Fruit fly (Drosophila melanogaster) whole organism, larva: ENCODE results near the gene nrv2.

Experiments
- noc ChIP-seq: fragments of 200-800 bp; sonication (Bioruptor generic); optimal IDR thresholded peaks from 3 replicates; lab custom pipeline; 2019; ENCODE audit warnings: missing biosample characterization, mild to moderate bottlenecking, missing genetic modification characterization, moderate library complexity

The nrv2 gene

DNA sequence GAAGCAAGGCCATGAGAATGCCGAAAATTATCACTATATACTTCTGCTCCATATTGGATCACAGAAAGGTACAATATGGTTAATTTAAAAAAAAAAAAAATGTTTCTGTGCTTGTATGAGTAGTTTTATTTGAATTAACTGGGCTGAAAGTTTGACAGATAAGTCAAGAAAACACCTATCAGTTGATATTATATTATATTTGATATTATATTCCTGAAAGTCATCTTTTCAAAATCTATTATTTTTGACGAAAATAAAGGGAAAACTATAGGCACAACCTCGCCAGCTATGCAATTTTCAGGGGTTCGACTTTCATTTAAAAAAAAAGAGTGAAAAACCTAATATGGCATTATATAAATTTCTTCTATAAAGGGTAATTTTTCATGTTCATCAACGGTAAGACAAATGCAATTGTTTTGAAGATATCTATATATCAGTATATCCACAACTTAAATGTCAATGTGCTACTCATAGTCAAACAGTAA, at the start of gene nrv2, which contains the start of gene CG43610:
nrv2 (minus strand) TSS at position 101 of the 485 bp plus-strand sequence.
CG43610 (plus strand) TSS at position 435 of the 485 bp plus-strand sequence.
- TF ChIP-seq noc (tag; lab: Kevin White, UChicago) = no peak

DNA sequence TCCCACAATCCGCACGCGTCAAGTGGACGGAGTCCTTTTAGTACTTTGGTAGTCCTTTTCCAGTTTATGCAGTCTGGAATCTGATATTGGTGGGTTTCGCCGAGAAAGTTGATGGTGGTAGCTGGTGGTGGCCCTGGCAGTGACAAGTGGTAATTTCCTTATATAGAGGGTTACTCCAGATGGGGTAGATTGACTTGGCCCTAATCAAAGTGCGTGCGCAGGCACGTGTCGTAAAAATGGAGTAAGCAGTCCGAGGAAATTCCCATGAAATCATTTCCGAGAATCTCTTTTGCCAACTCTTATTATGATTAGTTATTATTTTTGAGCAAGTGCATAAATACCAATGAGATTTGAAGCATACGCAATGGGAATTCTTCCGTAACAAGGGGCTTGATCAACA, 44.8 kb upstream of the nrv2 start:
- no peak for TF ChIP-seq noc (tag; lab: Kevin White, UChicago)

DNA sequence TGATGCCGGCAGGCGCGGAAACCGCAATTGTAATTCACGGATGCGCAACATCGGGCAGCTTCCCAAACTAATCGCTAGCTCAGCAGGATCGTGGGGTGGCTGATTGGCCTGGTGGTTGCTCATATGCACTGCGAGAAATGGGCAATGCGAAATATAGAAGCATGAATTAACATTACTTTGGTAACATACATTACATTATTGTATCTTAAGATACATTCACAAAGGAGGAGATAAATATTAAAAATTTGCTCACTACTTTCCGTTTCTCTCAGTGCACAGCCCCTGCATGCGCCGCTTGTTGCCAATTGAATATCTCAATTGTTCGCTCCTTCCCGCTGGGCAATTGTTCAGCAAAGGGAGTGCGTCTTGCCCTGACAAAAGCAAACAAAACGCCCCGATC, 42.7 kb upstream of the nrv2 start:
- no peak for TF ChIP-seq noc (tag; lab: Kevin White, UChicago)

DNA sequence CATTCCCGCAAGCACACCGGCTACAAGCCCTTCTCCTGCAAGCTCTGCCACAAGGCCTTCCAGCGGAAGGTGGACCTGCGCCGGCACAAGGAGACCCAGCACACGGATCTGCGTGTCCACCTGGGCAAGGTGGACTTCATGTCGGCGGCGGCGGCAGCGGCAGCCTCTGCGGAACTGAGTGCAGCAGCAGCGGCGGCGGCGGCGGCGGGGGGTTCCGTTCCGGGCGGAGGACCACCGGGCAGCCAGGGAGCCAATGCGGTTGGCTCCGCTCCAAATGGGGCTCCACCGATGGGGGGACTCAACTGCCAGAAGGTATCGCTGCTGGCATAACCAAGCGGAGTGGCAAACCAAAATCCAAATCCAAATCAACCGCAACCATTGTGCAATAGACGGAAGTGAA, 39.2 kb upstream of the nrv2 start:
- TF ChIP-seq noc (tag; lab: Kevin White, UChicago) = no peak

DNA sequence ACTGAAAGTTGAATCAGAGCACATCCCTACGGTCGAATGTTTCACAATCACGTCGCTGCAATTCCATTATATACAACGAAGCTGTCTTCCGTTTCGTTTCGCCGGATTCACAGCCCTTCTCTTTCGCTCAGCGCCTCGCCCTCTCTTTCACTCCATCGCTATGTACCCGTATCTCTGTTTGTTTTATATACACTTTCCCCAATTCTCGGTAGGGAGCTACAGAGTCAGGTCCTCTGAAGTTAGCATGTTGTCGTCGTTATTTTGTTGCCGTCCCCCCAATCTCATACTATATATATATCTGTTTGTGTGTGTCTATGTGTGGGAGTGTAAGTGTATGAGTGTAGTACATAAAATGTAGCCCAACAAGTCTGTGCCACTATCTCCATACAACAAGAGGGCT, 37.5 kb upstream of the nrv2 start:
- no peak for TF ChIP-seq noc (tag; lab: Kevin White, UChicago)

DNA sequence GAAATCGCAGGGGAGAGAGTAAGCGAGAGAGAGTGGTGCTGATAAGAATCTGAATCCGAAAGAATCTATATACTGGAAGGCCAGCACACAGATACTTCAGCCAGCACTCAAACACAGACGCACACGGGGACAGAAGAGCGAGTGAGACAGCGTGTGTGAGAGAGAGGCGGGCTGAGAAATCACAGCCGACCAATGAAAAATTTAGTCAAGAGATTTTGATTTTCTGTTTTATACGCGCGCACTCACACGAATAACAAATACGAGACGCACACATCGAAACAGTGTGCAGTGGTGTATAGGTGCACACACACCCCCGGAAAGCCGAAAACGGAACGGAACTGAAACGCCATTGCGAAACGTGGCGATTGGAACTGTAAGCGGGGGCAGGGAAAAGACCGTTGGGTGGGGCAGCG, 35.0 kb upstream of the nrv2 start:
- TF ChIP-seq noc (tag; lab: Kevin White, UChicago) = no peak

DNA sequence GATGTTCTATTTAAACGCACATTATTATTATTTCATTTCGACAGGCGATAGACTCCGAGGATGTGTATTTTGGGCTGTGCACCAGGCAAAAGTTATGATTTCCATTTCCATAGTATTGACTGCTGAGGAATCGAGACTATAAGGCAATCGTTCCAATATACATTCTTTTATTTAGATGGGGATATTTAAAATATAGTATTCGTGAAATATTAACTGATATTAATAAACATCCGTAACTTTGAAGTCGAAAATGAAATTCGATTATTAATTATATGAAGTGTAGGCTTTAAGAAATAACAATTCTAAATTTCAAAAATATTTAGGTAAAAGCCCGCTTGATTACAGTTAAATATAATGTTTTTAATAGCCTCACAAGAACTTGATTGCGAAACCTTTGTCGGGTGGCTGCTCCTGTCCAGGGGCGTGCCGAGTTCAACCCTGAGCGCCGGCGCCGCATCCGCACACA, 31.6 kb upstream of the nrv2 start:
- no peak for TF ChIP-seq noc (tag; lab: Kevin White, UChicago)

DNA sequence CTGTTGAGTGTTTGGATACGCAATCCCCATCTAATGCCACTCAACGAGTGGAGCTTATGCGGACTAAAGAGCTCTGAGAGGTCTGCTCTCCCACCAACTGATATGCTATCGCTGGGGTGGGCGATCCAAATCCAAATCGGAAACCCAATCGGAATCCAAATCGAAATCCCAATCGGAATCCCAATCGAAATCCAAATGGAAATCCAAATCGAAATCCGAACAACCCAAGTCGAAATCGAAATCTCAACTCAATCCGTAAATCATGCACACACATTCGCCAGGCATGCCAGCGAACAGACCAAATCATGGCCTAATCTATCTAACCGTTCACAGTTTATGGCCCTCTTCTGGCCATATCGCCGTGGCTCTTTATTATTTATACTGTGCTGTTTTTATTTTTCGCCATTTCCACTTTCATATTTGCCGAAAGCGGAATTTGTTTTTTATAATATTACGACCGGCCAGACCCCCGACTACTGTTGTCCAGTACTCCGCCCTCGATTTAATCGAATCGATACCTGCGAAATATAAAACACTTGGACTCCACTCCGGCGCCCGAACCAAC, 29.0 kb upstream of the nrv2 start:
- peak; percentile 73 for TF ChIP-seq noc (tag; lab: Kevin White, UChicago)

DNA sequence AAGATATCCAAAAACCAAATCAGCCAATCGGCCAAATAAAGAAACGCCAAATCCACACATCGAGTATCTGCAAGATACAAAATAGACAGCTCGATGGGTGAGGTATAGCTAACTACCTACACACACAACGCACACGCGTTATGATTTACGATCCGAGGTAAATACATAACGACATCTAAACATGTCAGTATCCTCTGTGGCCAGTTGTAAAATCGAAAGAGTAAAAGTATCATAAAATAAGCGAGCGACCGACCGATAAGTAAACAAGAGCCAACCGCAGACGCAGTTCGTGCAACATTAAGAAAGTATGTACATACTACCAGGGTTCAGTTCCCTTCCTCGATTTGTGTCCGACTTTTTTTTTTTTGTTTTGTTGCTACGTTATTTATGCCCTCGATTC, 27.6 kb upstream of the nrv2 start:
- TF ChIP-seq noc (tag; lab: Kevin White, UChicago) = no peak

DNA sequence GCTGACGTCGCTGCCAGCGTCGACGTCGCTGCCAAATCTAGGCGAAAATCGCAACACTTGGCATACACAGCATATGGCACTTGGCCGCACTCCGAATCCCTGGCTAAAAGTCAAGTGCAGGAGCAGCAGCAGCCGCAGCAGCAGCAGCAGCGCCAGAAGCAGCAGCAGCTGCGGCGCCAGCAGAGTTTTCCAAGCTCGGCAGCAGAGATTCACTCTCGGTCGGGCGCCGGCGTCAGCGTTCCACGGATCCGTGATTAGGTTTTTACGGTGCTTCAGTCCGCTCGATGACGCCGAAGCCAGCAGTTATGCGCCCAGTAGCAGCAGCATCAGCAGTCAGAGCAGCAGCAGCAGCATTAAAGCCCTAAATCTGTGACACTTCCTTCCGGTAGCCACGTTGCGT, 23.4 kb upstream of the nrv2 start:
- no peak for TF ChIP-seq noc (tag; lab: Kevin White, UChicago)

DNA sequence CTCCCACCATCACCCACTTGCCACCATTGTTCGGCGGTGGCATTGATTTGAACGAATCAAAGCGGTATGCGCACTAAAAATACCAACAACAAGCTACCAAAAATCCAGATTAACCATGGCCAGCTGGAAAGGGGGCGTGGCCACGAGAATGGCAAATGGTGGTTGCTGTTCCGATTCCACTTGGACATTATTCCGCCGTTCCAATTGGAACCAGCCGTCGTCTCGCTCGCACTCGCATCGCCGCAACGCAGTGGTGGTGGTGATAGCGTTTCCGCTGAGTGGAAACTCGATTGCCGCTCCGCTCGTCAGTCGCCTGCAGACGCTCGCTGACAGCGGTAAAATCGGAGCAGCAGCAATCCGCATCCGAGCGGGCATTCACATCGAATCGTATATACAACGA, 23.0 kb upstream of the nrv2 start, which contains the start of gene sens-2:
sens-2 (plus strand) TSS at position 304 of the 400 bp plus-strand sequence.
- no peak for TF ChIP-seq noc (tag; lab: Kevin White, UChicago)

DNA sequence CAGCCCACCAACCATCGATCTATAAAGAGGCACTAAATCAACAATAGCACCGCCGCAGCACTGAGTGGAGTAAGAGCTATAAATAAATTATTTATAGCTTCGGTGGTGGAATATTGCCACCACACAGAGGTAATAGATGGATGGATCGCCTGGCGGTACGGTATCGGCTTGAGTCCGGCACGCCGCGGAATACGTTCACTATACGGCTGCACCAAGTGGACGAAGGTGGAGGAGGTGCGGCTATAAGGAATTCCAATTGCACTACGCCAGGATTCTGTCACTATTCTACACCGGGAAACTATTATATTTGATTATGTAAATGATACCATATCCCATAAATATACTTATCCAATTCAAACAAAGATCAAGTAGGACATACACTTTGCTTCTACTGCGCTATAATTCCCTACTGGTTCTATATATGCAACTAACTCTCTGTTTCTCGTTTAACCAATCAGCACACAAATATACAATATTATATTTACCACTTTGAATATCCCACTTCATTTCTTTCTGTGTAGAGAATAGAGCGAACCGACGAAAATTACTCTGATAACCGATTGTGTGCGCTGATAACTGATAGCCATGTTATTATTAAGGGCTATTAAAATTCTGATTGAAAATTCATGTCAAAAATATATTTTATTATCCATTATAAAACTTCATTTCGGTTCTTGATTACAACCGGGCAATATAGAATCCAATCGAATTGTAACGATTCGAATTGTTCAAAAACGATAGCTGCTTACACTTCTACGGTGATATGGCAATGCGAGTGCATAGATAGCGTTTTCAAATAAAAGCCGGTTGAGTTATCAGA, 20.8 kb upstream of the nrv2 start:
- TF ChIP-seq noc (tag; lab: Kevin White, UChicago) = peak; percentile 15

DNA sequence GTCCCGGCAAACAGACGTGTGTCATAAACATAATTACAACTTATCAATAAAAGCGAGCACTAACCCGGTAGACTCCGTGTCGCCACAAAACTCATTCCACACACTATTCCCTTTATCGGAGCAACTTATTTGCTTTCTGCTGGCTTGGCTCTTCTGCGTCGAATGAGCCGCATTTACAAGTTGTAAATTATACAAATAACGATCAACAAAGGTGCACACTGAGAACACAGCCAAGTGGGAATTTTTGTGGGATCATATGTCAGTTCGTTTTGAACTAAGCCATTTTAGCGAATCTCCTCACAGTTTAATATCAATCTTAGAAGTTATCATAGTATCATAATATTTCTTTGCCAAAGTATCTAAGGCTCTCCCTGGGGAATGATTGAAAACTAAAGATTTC, 19.7 kb upstream of the nrv2 start:
- TF ChIP-seq noc (tag; lab: Kevin White, UChicago) = no peak

DNA sequence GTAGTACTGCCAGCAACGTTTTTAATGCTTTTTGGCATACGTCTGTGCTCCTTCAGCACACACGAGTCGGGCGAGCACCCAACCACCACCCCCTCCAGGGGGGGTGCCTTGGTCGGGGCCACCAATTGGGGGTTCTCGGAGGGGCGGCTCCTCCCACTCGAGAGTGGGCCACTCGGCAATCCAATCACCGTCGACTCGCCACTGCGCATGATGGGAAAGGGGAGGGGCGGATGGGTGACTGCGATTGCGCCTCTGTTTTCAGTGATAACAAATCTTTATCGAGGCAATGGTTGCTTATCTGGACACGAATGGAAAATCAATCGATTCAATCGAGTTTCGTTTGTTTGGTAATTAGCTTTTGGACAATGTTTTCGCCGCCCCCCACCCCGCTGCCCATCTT, 18.8 kb upstream of the nrv2 start:
- TF ChIP-seq noc (tag; lab: Kevin White, UChicago) = no peak

DNA sequence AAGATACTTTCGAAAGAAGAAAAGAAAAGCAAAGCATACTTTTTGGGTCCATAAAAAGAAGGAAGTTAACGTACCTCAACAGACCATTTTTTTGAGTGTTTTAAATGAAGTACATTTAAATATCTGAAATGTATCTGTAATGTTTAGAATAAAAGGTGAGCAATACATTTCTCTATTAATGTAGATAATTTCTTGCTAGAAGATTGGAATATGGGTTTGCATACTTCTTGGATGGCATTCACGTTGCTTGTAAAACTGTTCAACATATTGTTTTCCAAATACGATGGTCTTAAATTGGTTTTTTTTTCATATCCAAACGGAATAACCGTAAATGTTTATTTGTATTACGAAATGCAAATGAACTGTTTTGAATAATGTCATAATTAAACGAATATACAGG, 7.1 kb upstream of the nrv2 start, which contains the start of gene CG17375:
CG17375 (minus strand) TSS at position 10 of the 400 bp plus-strand sequence.
- no peak for TF ChIP-seq noc (tag; lab: Kevin White, UChicago)

DNA sequence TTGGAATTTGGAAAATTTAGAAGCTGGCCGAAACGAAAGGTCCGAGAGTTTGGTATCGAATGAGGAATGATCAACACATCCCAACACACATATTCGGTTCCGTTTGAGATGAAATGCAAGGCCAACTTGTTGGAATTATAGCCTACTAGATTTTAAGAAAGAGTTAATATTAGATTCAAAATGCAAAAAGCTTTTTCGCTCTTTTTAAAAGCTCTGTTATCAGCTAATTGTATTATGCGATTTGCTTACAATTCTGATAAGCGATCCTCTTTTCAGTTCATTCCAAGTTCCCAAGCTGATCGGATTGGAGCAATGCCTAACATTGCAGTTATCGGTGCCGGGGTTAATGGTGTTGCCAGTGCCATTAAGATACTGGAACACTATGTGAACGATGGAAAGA, 4.1 kb upstream of the nrv2 start, which contains the start of the genes CG17377 and Daao2:
CG17377 (minus strand) TSS at position 101 of the 400 bp plus-strand sequence.
Daao2 (plus strand) TSS at position 272 of the 400 bp plus-strand sequence.
- TF ChIP-seq noc (tag; lab: Kevin White, UChicago) = no peak
